Worm (Caenorhabditis elegans): ENCODE measurements around the gene tag-266.

Gene tag-266

ce11 chrIII:620204-620718 is 19.8 kb downstream of the tag-266 start, which contains the start of gene T19C3.4:
TSS of gene T19C3.4 (minus strand) at chrIII:620254.
- TF ChIP-seq sea-2 (GFP tag; optimal IDR thresholded peaks at IDR 0.05) (no peak), nhr-67 (tag; optimal IDR thresholded peaks at IDR 0.05) (no peak), daf-12 (tag; optimal IDR thresholded peaks at IDR 0.05) (no peak), nhr-23 (tag; optimal IDR thresholded peaks at IDR 0.05) (no peak), elt-2 (tag; optimal IDR thresholded peaks at IDR 0.05) (peak; percentile 53), elt-1 (tag; optimal IDR thresholded peaks at IDR 0.05) (no peak), ceh-28 (tag; optimal IDR thresholded peaks at IDR 0.05) (no peak), ZK546.5 (tag; optimal IDR thresholded peaks at IDR 0.05) (no peak), mdl-1 (tag; optimal IDR thresholded peaks at IDR 0.05) (no peak), unc-62 (GFP tag; optimal IDR thresholded peaks at IDR 0.05) (no peak), pha-4 (tag; optimal IDR thresholded peaks at IDR 0.05) (peak; percentile 23), pqm-1 (tag; optimal IDR thresholded peaks at IDR 0.05) (peak; percentile 41), snpc-4 (tag; optimal IDR thresholded peaks at IDR 0.05) (no peak), elt-3 (tag; optimal IDR thresholded peaks at IDR 0.05) (no peak), nhr-77 (tag; optimal IDR thresholded peaks at IDR 0.05) (no peak), nhr-237 (tag; optimal IDR thresholded peaks at IDR 0.05) (no peak), fos-1 (tag; optimal IDR thresholded peaks at IDR 0.05) (no peak), aly-2 (tag; optimal IDR thresholded peaks at IDR 0.05) (no peak), ama-1 (optimal IDR thresholded peaks at IDR 0.05) (no peak)

DNA sequence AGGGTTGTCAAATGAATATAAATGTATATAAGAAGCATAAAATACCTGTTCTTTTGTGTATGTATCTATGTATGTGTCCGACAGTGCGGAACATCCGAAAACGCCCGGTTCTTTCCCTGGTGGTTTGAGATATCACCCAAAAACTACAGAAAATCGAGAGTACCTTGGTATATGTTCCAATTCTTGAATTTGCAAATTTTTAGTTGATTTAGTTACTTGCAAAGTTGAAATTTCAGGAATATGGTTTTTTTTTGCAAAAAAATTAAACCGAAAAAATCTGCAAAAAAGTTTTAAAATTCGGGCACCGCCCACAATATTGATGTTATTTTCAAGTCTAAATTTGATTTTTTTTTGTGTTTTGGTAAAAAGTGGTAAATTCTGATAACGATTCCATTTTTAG is 22.6 kb downstream of the tag-266 start, which contains the start of gene T19C3.2:
TSS of gene T19C3.2 (minus strand) at position 101 of the 400 bp plus-strand sequence.
- TF ChIP-seq fkh-10 (GFP tag; optimal IDR thresholded peaks at IDR 0.05) (no peak), ceh-16 (tag; optimal IDR thresholded peaks at IDR 0.05) (no peak), nhr-11 (tag; optimal IDR thresholded peaks at IDR 0.05) (no peak), hmg-11 (tag; optimal IDR thresholded peaks at IDR 0.05) (no peak), elt-1 (tag; optimal IDR thresholded peaks at IDR 0.05) (no peak), egl-27 (tag; optimal IDR thresholded peaks at IDR 0.05) (no peak), elt-3 (tag; optimal IDR thresholded peaks at IDR 0.05) (no peak), ZK546.5 (tag; optimal IDR thresholded peaks at IDR 0.05) (no peak), skn-1 (tag; optimal IDR thresholded peaks at IDR 0.05) (no peak), ztf-11 (tag; optimal IDR thresholded peaks at IDR 0.05) (no peak), elt-2 (tag; optimal IDR thresholded peaks at IDR 0.05) (no peak), mdl-1 (tag; optimal IDR thresholded peaks at IDR 0.05) (no peak), aly-2 (tag; optimal IDR thresholded peaks at IDR 0.05) (no peak), pqm-1 (tag; optimal IDR thresholded peaks at IDR 0.05) (no peak), daf-12 (tag; optimal IDR thresholded peaks at IDR 0.05) (no peak), ceh-9 (tag; optimal IDR thresholded peaks at IDR 0.05) (no peak), nhr-76 (tag; optimal IDR thresholded peaks at IDR 0.05) (no peak), unc-62 (GFP tag; optimal IDR thresholded peaks at IDR 0.05) (no peak), R02D3.7 (tag; optimal IDR thresholded peaks at IDR 0.05) (no peak), unc-39 (tag; optimal IDR thresholded peaks at IDR 0.05) (no peak)

DNA sequence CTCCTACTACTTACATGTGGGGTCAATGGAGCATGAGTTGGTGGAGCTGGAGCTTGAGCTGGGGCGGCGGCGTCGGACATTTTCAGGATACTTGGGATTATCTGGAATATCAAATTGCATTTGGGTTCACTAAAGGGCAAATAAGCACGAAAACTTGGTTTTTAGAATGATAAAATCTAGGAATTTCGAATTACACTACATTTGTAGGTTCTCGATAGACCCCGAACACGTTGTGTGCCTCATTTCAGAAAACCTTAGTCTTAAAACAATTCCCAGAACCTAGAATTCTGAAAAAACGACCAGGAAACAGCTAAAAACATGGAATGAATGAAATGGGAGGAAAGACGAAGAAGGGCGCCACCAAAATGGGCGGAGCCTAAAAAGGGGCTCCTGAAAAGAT is 25.6 kb downstream of the tag-266 start, which contains the start of gene T19C3.3:
TSS of gene T19C3.3 (minus strand) at position 101 of the 400 bp plus-strand sequence.
- TF ChIP-seq lin-15B (tag; optimal IDR thresholded peaks at IDR 0.05) (no peak), fkh-10 (GFP tag; optimal IDR thresholded peaks at IDR 0.05) (no peak), fos-1 (tag; optimal IDR thresholded peaks at IDR 0.05) (no peak)

ce11 chrIII:612759-613158 is 27.3 kb downstream of the tag-266 start:
- TF ChIP-seq ama-1 (optimal IDR thresholded peaks at IDR 0.05), result no peak
- TF ChIP-seq tbx-2 (tag; optimal IDR thresholded peaks at IDR 0.05), result no peak
- no peak for TF ChIP-seq nhr-11 (tag; optimal IDR thresholded peaks at IDR 0.05)
- no peak for TF ChIP-seq nhr-77 (tag; optimal IDR thresholded peaks at IDR 0.05)
- TF ChIP-seq lin-15B (tag; optimal IDR thresholded peaks at IDR 0.05), result no peak
- no peak for TF ChIP-seq fkh-10 (GFP tag; optimal IDR thresholded peaks at IDR 0.05)
- no peak for TF ChIP-seq nhr-23 (tag; optimal IDR thresholded peaks at IDR 0.05)

DNA sequence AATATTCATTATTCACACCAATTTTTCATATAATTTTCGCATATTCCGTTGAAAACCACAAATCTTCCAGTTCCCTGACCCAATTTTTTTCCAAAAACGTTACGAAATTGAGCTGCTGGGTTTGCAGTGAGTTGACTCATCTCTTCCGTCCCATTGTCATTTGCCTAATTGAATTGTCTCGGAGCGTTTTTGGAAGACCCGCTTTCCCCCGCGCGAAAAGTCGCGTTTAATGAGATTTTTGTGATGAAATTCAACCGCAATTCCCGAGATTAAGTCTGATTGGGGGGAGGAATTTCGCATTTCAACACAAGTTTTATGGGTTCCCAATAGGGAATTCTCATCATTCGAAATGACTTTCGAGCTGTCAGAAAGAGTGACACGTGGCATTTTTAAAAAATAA is 28.1 kb downstream of the tag-266 start:
- TF ChIP-seq nhr-23 (tag; optimal IDR thresholded peaks at IDR 0.05) (no peak), unc-62 (GFP tag; optimal IDR thresholded peaks at IDR 0.05) (no peak), ztf-11 (tag; optimal IDR thresholded peaks at IDR 0.05) (no peak), tbx-2 (tag; optimal IDR thresholded peaks at IDR 0.05) (no peak), egl-5 (tag; optimal IDR thresholded peaks at IDR 0.05) (no peak), elt-3 (tag; optimal IDR thresholded peaks at IDR 0.05) (no peak), nhr-77 (tag; optimal IDR thresholded peaks at IDR 0.05) (no peak), unc-39 (tag; optimal IDR thresholded peaks at IDR 0.05) (no peak), egl-27 (tag; optimal IDR thresholded peaks at IDR 0.05) (no peak), jun-1 (tag; optimal IDR thresholded peaks at IDR 0.05) (no peak), nhr-11 (tag; optimal IDR thresholded peaks at IDR 0.05) (no peak), elt-2 (tag; optimal IDR thresholded peaks at IDR 0.05) (no peak), nhr-237 (tag; optimal IDR thresholded peaks at IDR 0.05) (no peak), mdl-1 (tag; optimal IDR thresholded peaks at IDR 0.05) (no peak), hmg-11 (tag; optimal IDR thresholded peaks at IDR 0.05) (no peak), fos-1 (tag; optimal IDR thresholded peaks at IDR 0.05) (no peak), nhr-12 (tag; optimal IDR thresholded peaks at IDR 0.05) (no peak), lin-39 (tag; optimal IDR thresholded peaks at IDR 0.05) (no peak), nhr-28 (tag; optimal IDR thresholded peaks at IDR 0.05) (no peak), snpc-4 (tag; optimal IDR thresholded peaks at IDR 0.05) (no peak)
